Worm (Caenorhabditis elegans): ENCODE data around the gene K03A11.1.

DNA sequence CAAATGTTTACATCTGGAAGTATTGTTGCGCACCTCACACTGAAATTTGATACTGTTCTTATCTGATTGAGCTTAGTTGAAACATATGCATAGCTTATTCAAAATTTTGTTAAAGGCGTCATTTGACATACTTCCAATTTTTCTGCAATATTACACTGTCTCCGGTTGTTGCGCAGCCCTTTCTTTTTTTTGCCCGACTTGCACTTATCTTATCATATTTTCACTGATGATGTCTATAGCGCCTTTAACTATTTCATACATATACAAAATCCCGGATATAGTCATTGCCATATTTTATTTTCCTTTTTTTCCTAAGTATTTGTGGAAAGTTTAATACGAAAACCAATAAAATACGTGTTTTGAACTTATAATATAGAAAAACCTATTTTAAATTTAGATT is 44.8 kb upstream of the K03A11.1 start:
- no peak for TF ChIP-seq pha-4 (tag; optimal IDR thresholded peaks at IDR 0.05)
- TF ChIP-seq ama-1 (optimal IDR thresholded peaks at IDR 0.05) = no peak
- no peak for TF ChIP-seq dmd-4 (tag; optimal IDR thresholded peaks at IDR 0.05; ENCODE audit: borderline replicate concordance)
- TF ChIP-seq tbx-2 (tag; optimal IDR thresholded peaks at IDR 0.05) = no peak
- TF ChIP-seq zip-5 (tag; optimal IDR thresholded peaks at IDR 0.05) = no peak
- no peak for TF ChIP-seq nhr-11 (tag; optimal IDR thresholded peaks at IDR 0.05)
- no peak for TF ChIP-seq pros-1 (tag; optimal IDR thresholded peaks at IDR 0.05)
- no peak for TF ChIP-seq ceh-31 (tag; optimal IDR thresholded peaks at IDR 0.05)
- no peak for TF ChIP-seq pag-3 (tag; optimal IDR thresholded peaks at IDR 0.05; ENCODE audit: borderline replicate concordance)
- TF ChIP-seq ets-4 (tag; optimal IDR thresholded peaks at IDR 0.05) = no peak
- TF ChIP-seq nfya-1 (tag; optimal IDR thresholded peaks at IDR 0.05) = no peak

Data from whole organism, late embryonic.